ENCODE assay signal across 1 fruit fly cellular context in genomic region chr2L:7810519-7810918, dm6.
TF ChIP-seq lines count a peak whose summit lies in the region.

Cdc14 (minus strand) TSS chr2L:7810703.

TF ChIP-seq in whole organism, embryonic, 481 proteins besides CTCF, POLR2A, EP300 and RAD21 (continued from another document):
- TF ChIP-seq CG4360 (GFP tag; IDR thresholded peaks at IDR 0.05; lab: Robert Waterston, UW) (no peak), CG30431 (GFP tag; optimal IDR thresholded peaks at IDR 0.05; lab: Kevin White, UChicago) (no peak), Hmx (GFP tag; optimal IDR thresholded peaks at IDR 0.05; lab: Kevin White, UChicago) (no peak), Gug (GFP tag; IDR thresholded peaks at IDR 0.05; lab: Robert Waterston, UW) (no peak), stc (GFP tag; IDR thresholded peaks at IDR 0.05; lab: Robert Waterston, UW) (peak; percentile 46; the same call in 1 of the 2 replicates), unc-4 (GFP tag; IDR thresholded peaks at IDR 0.05; lab: Robert Waterston, UW; ENCODE audit: partially characterized antibody) (peak; percentile 61), unpg (GFP tag; optimal IDR thresholded peaks at IDR 0.05; lab: Kevin White, UChicago) (peak; percentile 30), ERR (GFP tag; optimal IDR thresholded peaks at IDR 0.05; lab: Kevin White, UChicago) (peak; percentile 30)
